Worm (Caenorhabditis elegans) whole organism, L1 larva: ENCODE data around the gene srh-300.

Experiments
- aly-2 ChIP-seq: fragments of 150-350 bp; optimal IDR thresholded peaks from 2 replicates; lab custom pipeline; 2014; ENCODE audit warnings: missing biosample characterization, missing genetic modification characterization
- blmp-1 ChIP-seq: fragments of 150-350 bp; optimal IDR thresholded peaks from 2 replicates; lab custom pipeline; 2014; ENCODE audit warnings: missing biosample characterization, missing genetic modification characterization
- ceh-63 ChIP-seq: fragments of 200-800 bp; sonication (Bioruptor generic); optimal IDR thresholded peaks from 2 replicates; lab custom pipeline; 2018; ENCODE audit warnings: mild to moderate bottlenecking, missing genetic modification characterization, missing compliant biosample characterization
- ceh-8 ChIP-seq: fragments of 200-800 bp; sonication (Bioruptor generic); optimal IDR thresholded peaks from 2 replicates; lab custom pipeline; 2018; ENCODE audit warnings: mild to moderate bottlenecking, missing genetic modification characterization, moderate library complexity, missing compliant biosample characterization
- ceh-88 ChIP-seq: fragments of 200-800 bp; sonication (Bioruptor generic); IDR thresholded peaks from 2 replicates; pipeline ENCODE4 v1.3.6; 2022; ENCODE audit warnings: missing genetic modification characterization, missing compliant biosample characterization
- ces-1 ChIP-seq: fragments of 150-350 bp; optimal IDR thresholded peaks from 2 replicates; lab custom pipeline; 2014; ENCODE audit warnings: missing biosample characterization, missing genetic modification reagents, missing genetic modification characterization
- efl-1 ChIP-seq, 4 experiments: fragments of 150-350 bp; optimal IDR thresholded peaks in 3 of 4; peaks in 1 of 4; 1 replicate in 1 of 4; 2 replicates in 3 of 4; lab custom pipeline; 2014; ENCODE audit warnings: missing biosample characterization in 2 of 4, missing genetic modification characterization in 2 of 4, missing genetic modification reagents in 2 of 4
- egl-13 ChIP-seq: sonication (generic microtip); optimal IDR thresholded peaks from 2 replicates; lab custom pipeline; 2016; ENCODE audit warnings: missing genotype, missing genetic modification reagents, missing genetic modification characterization, missing compliant biosample characterization
- elt-2 ChIP-seq: sonication (generic microtip); optimal IDR thresholded peaks from 2 replicates; lab custom pipeline; 2016; ENCODE audit warnings: missing genetic modification characterization, mild to moderate bottlenecking, inconsistent platforms, missing compliant biosample characterization, missing genetic modification reagents
- elt-3 ChIP-seq, 6 experiments: fragments of 150-350 bp in 1 of 6; sonication (generic microtip); optimal IDR thresholded peaks; 2 replicates each; lab custom pipeline; 2017 to 2018; ENCODE audit warnings: missing biosample characterization in 6 of 6, missing genetic modification characterization in 6 of 6, inconsistent platforms in 1 of 6
- ets-5 ChIP-seq: fragments of 200-800 bp; sonication (Bioruptor generic); IDR thresholded peaks from 2 replicates; pipeline ENCODE4 v1.3.6; 2022; ENCODE audit warnings: missing genetic modification characterization, missing compliant biosample characterization
- fkh-4 ChIP-seq: sonication (generic microtip); optimal IDR thresholded peaks from 2 replicates; lab custom pipeline; 2016; ENCODE audit warnings: missing compliant biosample characterization, missing genetic modification characterization, borderline replicate concordance
- fkh-8 ChIP-seq: sonication (generic microtip); optimal IDR thresholded peaks from 2 replicates; lab custom pipeline; 2016; ENCODE audit warnings: mild to moderate bottlenecking, missing genetic modification characterization, missing compliant biosample characterization
- hpl-2 ChIP-seq: fragments of 150-350 bp; optimal IDR thresholded peaks from 2 replicates; lab custom pipeline; 2014; ENCODE audit warnings: missing biosample characterization, missing genetic modification reagents, missing genetic modification characterization
- jun-1 ChIP-seq: fragments of 150-350 bp; optimal IDR thresholded peaks from 2 replicates; lab custom pipeline; 2014; ENCODE audit warnings: missing biosample characterization, missing genetic modification reagents, missing genetic modification characterization
- lin-15B ChIP-seq: fragments of 150-350 bp; sonication (generic microtip); optimal IDR thresholded peaks from 3 replicates; lab custom pipeline; 2014; ENCODE audit warnings: missing biosample characterization, missing genetic modification characterization
- lir-3 ChIP-seq: sonication (generic microtip); optimal IDR thresholded peaks from 2 replicates; lab custom pipeline; 2016; ENCODE audit warnings: mild to moderate bottlenecking, missing genetic modification characterization, moderate library complexity, missing compliant biosample characterization; ENCODE audit not compliant: poor library complexity
- lsy-2 ChIP-seq, 2 experiments: fragments of 150-350 bp; optimal IDR thresholded peaks; 2 replicates each; lab custom pipeline; 2014; ENCODE audit warnings: missing biosample characterization in 2 of 2, missing genetic modification characterization in 2 of 2
- mab-9 ChIP-seq: fragments of 200-800 bp; sonication (Bioruptor generic); IDR thresholded peaks from 2 replicates; pipeline ENCODE4 v1.3.6; 2022; ENCODE audit warnings: missing genetic modification reagents, missing genetic modification characterization, missing compliant biosample characterization
- mef-2 ChIP-seq: fragments of 150-350 bp; optimal IDR thresholded peaks from 2 replicates; lab custom pipeline; 2014; ENCODE audit warnings: missing biosample characterization, missing genetic modification characterization
- nhr-11 ChIP-seq: fragments of 150-350 bp; optimal IDR thresholded peaks from 2 replicates; lab custom pipeline; 2014; ENCODE audit warnings: missing biosample characterization, missing genetic modification characterization
- nhr-19 ChIP-seq: fragments of 200-800 bp; sonication (Bioruptor generic); conservative IDR thresholded peaks from 2 replicates; pipeline ENCODE4 v1.3.6; 2022; ENCODE audit warnings: missing genetic modification characterization, missing compliant biosample characterization
- nhr-28 ChIP-seq: fragments of 150-350 bp; optimal IDR thresholded peaks from 2 replicates; lab custom pipeline; 2014; ENCODE audit warnings: missing biosample characterization, missing genetic modification characterization
- nhr-71 ChIP-seq: sonication (generic microtip); optimal IDR thresholded peaks from 2 replicates; lab custom pipeline; 2016; ENCODE audit warnings: mild to moderate bottlenecking, missing genetic modification characterization, moderate library complexity, missing compliant biosample characterization
- nhr-77 ChIP-seq: fragments of 150-350 bp; optimal IDR thresholded peaks from 2 replicates; lab custom pipeline; 2014; ENCODE audit warnings: missing biosample characterization, missing genetic modification characterization
- nhr-84 ChIP-seq: sonication (generic microtip); optimal IDR thresholded peaks from 2 replicates; lab custom pipeline; 2017; ENCODE audit warnings: missing biosample characterization, missing genetic modification characterization
- rnt-1 ChIP-seq: sonication (generic microtip); optimal IDR thresholded peaks from 2 replicates; lab custom pipeline; 2016; ENCODE audit warnings: mild to moderate bottlenecking, missing genetic modification characterization, moderate library complexity, missing compliant biosample characterization
- snpc-4 ChIP-seq: fragments of 150-350 bp; optimal IDR thresholded peaks from 2 replicates; lab custom pipeline; 2014; ENCODE audit warnings: missing biosample characterization, missing genetic modification characterization
- sox-4 ChIP-seq: sonication (generic microtip); optimal IDR thresholded peaks from 2 replicates; lab custom pipeline; 2016; ENCODE audit warnings: missing genetic modification characterization, missing compliant biosample characterization
- sup-37 ChIP-seq: fragments of 200-800 bp; sonication (Bioruptor generic); optimal IDR thresholded peaks from 2 replicates; lab custom pipeline; 2018; ENCODE audit warnings: mild to moderate bottlenecking, missing genetic modification characterization, missing compliant biosample characterization
- unc-130 ChIP-seq: fragments of 150-350 bp; optimal IDR thresholded peaks from 2 replicates; lab custom pipeline; 2017; ENCODE audit warnings: missing biosample characterization, missing genetic modification characterization, inconsistent platforms
- unc-86 ChIP-seq: sonication (generic microtip); optimal IDR thresholded peaks from 2 replicates; lab custom pipeline; 2016; ENCODE audit warnings: missing genetic modification characterization, missing compliant biosample characterization
- vab-15 ChIP-seq: sonication (generic microtip); optimal IDR thresholded peaks from 2 replicates; lab custom pipeline; 2017; ENCODE audit warnings: missing genotype, mild to moderate bottlenecking, missing genetic modification characterization, missing compliant biosample characterization
- xbp-1 ChIP-seq: sonication (generic microtip); optimal IDR thresholded peaks from 2 replicates; lab custom pipeline; 2016; ENCODE audit warnings: missing genetic modification characterization, missing compliant biosample characterization
- ztf-11 ChIP-seq, 2 experiments: sonication (generic microtip); optimal IDR thresholded peaks; 2 replicates each; lab custom pipeline; 2016 to 2017; ENCODE audit warnings: missing genetic modification characterization in 2 of 2, missing biosample characterization in 1 of 2, missing compliant biosample characterization in 1 of 2
- ztf-4 ChIP-seq: fragments of 150-350 bp; optimal IDR thresholded peaks from 2 replicates; lab custom pipeline; 2014; ENCODE audit warnings: missing biosample characterization, missing genetic modification characterization

The srh-300 gene

DNA sequence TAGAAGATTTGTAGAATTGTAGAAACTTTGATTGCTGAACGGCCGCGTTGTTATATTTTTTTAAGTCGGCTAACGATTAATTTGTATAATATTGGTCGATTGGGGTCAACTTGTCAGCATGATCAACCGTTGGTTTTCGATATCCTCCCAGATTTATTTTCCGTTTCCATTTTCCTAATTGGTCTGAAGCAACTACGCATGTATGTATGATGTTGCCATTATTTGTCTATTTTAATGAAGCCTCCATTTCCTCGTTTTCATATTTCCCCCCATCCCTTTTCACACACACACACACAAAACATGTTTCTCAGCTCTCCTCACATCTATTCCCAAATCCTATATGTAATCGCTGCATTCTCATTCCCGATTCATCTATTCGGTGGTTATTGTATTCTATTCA is 21.4 kb upstream of the srh-300 start, which contains the start of gene srh-287:
Gene srh-287, plus strand, starts transcription at position 301 of the 400 bp plus-strand sequence.
- TF ChIP-seq lir-3 (tag; lab: Kevin White, UChicago) (no peak), egl-13 (no peak), mab-9 (GFP tag; lab: Robert Waterston, UW) (no peak), elt-3 (tag; optimal IDR thresholded peaks at IDR 0.05; lab: Kevin White, UChicago) (no peak), vab-15 (no peak)

DNA sequence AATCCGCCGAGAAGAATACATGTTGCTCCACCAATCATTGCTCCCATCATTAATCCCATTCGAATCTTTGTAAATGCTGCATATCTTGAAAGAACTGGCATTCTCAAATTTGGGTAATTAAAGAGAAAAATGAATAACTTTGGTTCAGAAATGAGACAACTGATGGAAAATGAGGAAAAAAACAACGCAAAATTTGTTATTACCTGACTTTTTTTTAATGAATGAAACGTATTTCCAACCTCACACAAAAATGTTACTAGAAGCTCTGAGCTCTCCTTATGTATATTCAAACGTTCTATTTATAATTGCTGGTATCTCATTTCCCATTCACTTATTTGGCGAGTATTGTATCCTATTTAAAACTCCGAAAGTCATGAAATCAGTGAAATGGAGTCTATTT is 19.4 kb upstream of the srh-300 start, which contains the start of the genes Y94A7B.11 and srh-292:
Gene Y94A7B.11, minus strand, starts transcription at position 101 of the 400 bp plus-strand sequence.
Gene srh-292, plus strand, starts transcription at position 251 of the 400 bp plus-strand sequence.
- no peak for TF ChIP-seq ceh-63 (GFP tag; lab: Kevin White, UChicago)
- no peak for TF ChIP-seq ces-1 (GFP tag; lab: Kevin White, UChicago)
- TF ChIP-seq ceh-88 (GFP tag; lab: Robert Waterston, UW), result no peak
- TF ChIP-seq nhr-84, result no peak
- no peak for TF ChIP-seq nhr-71 (tag; lab: Kevin White, UChicago)
- TF ChIP-seq xbp-1, result no peak
- no peak for TF ChIP-seq hpl-2 (GFP tag; lab: Kevin White, UChicago)
- TF ChIP-seq snpc-4 (tag; lab: Kevin White, UChicago), result no peak
- TF ChIP-seq ztf-11 (tag; optimal IDR thresholded peaks at IDR 0.05; lab: Kevin White, UChicago), result no peak
- TF ChIP-seq jun-1 (tag; lab: Kevin White, UChicago), result no peak
- TF ChIP-seq rnt-1, result no peak
- no peak for TF ChIP-seq sup-37
- TF ChIP-seq aly-2 (tag; lab: Kevin White, UChicago), result no peak
- no peak for TF ChIP-seq unc-86
- TF ChIP-seq fkh-8 (tag; lab: Kevin White, UChicago), result no peak
- no peak for TF ChIP-seq elt-2 (tag; lab: Kevin White, UChicago)
- TF ChIP-seq blmp-1, result no peak
- TF ChIP-seq nhr-28 (tag; lab: Kevin White, UChicago), result no peak
- TF ChIP-seq ceh-8 (GFP tag; lab: Kevin White, UChicago), result no peak

ce11 chrV:17805323-17805722 is 16.6 kb upstream of the srh-300 start, which contains the start of gene srh-291:
Gene srh-291, plus strand, starts transcription at chrV:17805623.
- TF ChIP-seq lin-15B (tag; lab: Kevin White, UChicago), result no peak
- no peak for TF ChIP-seq efl-1 (optimal IDR thresholded peaks at IDR 0.05; lab: Kevin White, UChicago)
- peak in 1 of 2 experiments; percentile 64 for TF ChIP-seq efl-1 (GFP tag; optimal IDR thresholded peaks at IDR 0.05 in 1 of 2; lab: Kevin White, UChicago)

- TF ChIP-seq ceh-8 (GFP tag; lab: Kevin White, UChicago), result no peak
- no peak for TF ChIP-seq unc-130 (tag; lab: Kevin White, UChicago)
- no peak for TF ChIP-seq fkh-4 (tag; lab: Kevin White, UChicago)
Observed at ce11 chrV:17810053-17810452, 11.9 kb upstream of the srh-300 start, which contains the start of gene srh-296. Gene srh-296, plus strand, starts transcription at chrV:17810353.

- TF ChIP-seq mef-2 (tag; lab: Kevin White, UChicago) (no peak), ztf-11 (tag; optimal IDR thresholded peaks at IDR 0.05; lab: Kevin White, UChicago) (no peak), sox-4 (no peak), nhr-11 (tag; lab: Kevin White, UChicago) (no peak), nhr-28 (tag; lab: Kevin White, UChicago) (no peak), lsy-2 (tag; optimal IDR thresholded peaks at IDR 0.05; lab: Kevin White, UChicago) (no peak), fkh-4 (tag; lab: Kevin White, UChicago) (no peak), nhr-19 (no peak), nhr-77 (tag; lab: Kevin White, UChicago) (no peak), ztf-4 (tag; lab: Kevin White, UChicago) (no peak), jun-1 (tag; lab: Kevin White, UChicago) (no peak), ets-5 (GFP tag; lab: Robert Waterston, UW) (no peak), lin-15B (tag; lab: Kevin White, UChicago) (no peak), blmp-1 (no peak)
Observed at ce11 chrV:17812127-17812526, 9.8 kb upstream of the srh-300 start.
